Fruit fly (Drosophila melanogaster) whole organism: ENCODE measurements around the gene CG43954.

ENCODE experiments used
- psq ChIP-seq: fragments of >200 bp; optimal IDR thresholded peaks from 2 replicates; lab custom pipeline; 2017
- usp ChIP-seq: fragments of >200 bp; optimal IDR thresholded peaks from 2 replicates; lab custom pipeline; 2017; ENCODE audit warnings: missing biosample characterization, missing genetic modification characterization, mixed read lengths

DNA sequence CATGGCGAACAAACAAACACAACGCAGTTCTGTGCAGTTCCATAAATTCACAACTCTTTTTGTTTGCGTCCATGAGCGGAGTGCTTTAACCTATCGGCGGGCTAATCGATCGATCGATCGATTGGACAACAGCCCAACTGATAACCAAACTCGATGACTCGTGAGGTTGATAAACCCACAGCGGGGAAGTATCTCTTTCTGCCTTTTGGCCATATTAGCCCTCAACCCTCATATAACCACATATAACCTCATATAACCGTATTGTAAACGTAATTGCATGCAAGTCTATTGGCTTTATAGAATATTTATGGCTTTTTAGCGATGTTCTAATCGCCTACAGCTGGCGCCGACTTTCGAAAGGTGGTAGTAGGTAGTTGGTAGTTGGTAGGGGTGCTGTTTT, 29.1 kb downstream of the CG43954 start:
- TF ChIP-seq psq = no peak
- TF ChIP-seq usp (GFP tag; lab: Kevin White, UChicago) = no peak
